Fruit fly (Drosophila melanogaster): ENCODE data around the gene PK2-R2.

DNA sequence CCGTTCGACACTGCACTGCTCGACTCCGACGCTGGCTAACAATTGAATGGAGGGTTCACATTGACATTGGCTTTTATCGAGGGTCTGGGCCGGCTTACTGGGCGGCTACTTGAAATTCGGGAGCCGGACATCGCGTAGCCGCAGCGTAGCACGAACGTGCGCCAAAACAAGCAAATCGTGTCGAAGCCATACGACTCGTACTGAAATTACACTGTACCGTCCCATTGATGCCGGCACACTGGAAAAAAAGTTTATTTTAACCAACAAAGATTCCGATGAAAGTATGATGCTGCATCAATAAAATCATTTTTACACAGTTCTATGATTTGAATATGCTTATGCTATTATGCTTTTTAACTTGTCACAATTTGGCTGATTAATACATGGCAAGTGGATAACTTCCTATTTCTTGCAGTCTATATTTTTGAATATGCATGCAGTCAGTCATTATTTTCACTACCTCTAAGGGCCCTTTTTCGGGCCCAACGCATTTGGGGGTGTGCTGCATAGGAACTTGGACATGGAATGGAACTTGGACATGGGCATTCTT, 45.1 kb downstream of the PK2-R2 start, which contains the start of gene apn:
- no peak for TF ChIP-seq CG8478 (optimal IDR thresholded peaks at IDR 0.05)
- no peak for TF ChIP-seq CTCF (optimal IDR thresholded peaks at IDR 0.05)

Data from S2 (cell line).